Fruit fly (Drosophila melanogaster) whole organism, prepupa: ENCODE data around the gene Polr1E.

Experiments used
- Blimp-1 ChIP-seq: fragments of 200-800 bp; sonication (Bioruptor generic); optimal IDR thresholded peaks from 3 replicates; lab custom pipeline; 2017; ENCODE audit warnings: missing biosample characterization, missing genetic modification characterization, mild to moderate bottlenecking, moderate library complexity, missing genetic modification reagents
- CG10631 ChIP-seq: fragments of 200-800 bp; sonication (Bioruptor generic); optimal IDR thresholded peaks from 2 replicates; lab custom pipeline; 2016; ENCODE audit warnings: missing biosample characterization, missing genetic modification characterization
- CG11294 ChIP-seq: fragments of 200-800 bp; sonication (Bioruptor generic); IDR thresholded peaks from 2 replicates; pipeline ENCODE4 v1.3.6; 2022; ENCODE audit warnings: missing biosample characterization, missing genetic modification characterization
- CG11762 ChIP-seq: fragments of 200-800 bp; sonication (Bioruptor generic); optimal IDR thresholded peaks from 3 replicates; lab custom pipeline; 2016; ENCODE audit warnings: missing biosample characterization, missing genetic modification characterization; ENCODE audit not compliant: insufficient read depth
- CG1621 ChIP-seq: fragments of 200-800 bp; sonication (Bioruptor generic); optimal IDR thresholded peaks from 3 replicates; lab custom pipeline; 2018; ENCODE audit warnings: missing biosample characterization, mild to moderate bottlenecking, missing genetic modification characterization
- CG3032 ChIP-seq: fragments of 200-800 bp; optimal IDR thresholded peaks from 2 replicates; lab custom pipeline; 2019; ENCODE audit warnings: missing biosample characterization, mild to moderate bottlenecking, missing genetic modification characterization, moderate library complexity
- CG32006 ChIP-seq: fragments of 200-800 bp; sonication (Bioruptor generic); optimal IDR thresholded peaks from 3 replicates; lab custom pipeline; 2017; ENCODE audit warnings: missing biosample characterization, mild to moderate bottlenecking, missing genetic modification characterization
- CG34406 ChIP-seq: fragments of 200-800 bp; sonication (Bioruptor generic); optimal IDR thresholded peaks from 3 replicates; lab custom pipeline; 2016; ENCODE audit warnings: missing biosample characterization, missing genetic modification characterization
- CG3919 ChIP-seq: fragments of 200-800 bp; sonication (Bioruptor generic); optimal IDR thresholded peaks from 3 replicates; lab custom pipeline; 2016; ENCODE audit warnings: missing biosample characterization, missing genetic modification characterization
- CG4318 ChIP-seq: fragments of 200-800 bp; sonication (Bioruptor generic); optimal IDR thresholded peaks from 3 replicates; lab custom pipeline; 2017; ENCODE audit warnings: missing biosample characterization, mild to moderate bottlenecking, missing genetic modification characterization
- CG6276 ChIP-seq: fragments of 200-800 bp; sonication (Bioruptor generic); optimal IDR thresholded peaks from 2 replicates; lab custom pipeline; 2017; ENCODE audit warnings: missing biosample characterization, mild to moderate bottlenecking, missing genetic modification characterization
- CG6792 ChIP-seq: fragments of 200-800 bp; sonication (Bioruptor generic); optimal IDR thresholded peaks from 3 replicates; lab custom pipeline; 2016; ENCODE audit warnings: missing biosample characterization, missing genetic modification characterization
- CG6854 ChIP-seq: fragments of 200-800 bp; sonication (Bioruptor generic); optimal IDR thresholded peaks from 2 replicates; lab custom pipeline; 2017; ENCODE audit warnings: missing biosample characterization, mild to moderate bottlenecking, missing genetic modification characterization
- CG7368 ChIP-seq: fragments of 200-800 bp; sonication (Bioruptor generic); optimal IDR thresholded peaks from 3 replicates; lab custom pipeline; 2016; ENCODE audit warnings: missing biosample characterization, missing genetic modification characterization
- CG8119 ChIP-seq: fragments of 200-800 bp; sonication (Bioruptor generic); IDR thresholded peaks from 3 replicates; pipeline ENCODE4 v1.3.6; 2022; ENCODE audit warnings: missing biosample characterization, missing genetic modification characterization
- CG8632 ChIP-seq: fragments of 200-800 bp; sonication (Bioruptor generic); optimal IDR thresholded peaks from 3 replicates; lab custom pipeline; 2016; ENCODE audit warnings: missing biosample characterization, missing genetic modification characterization
- CG9139 ChIP-seq: fragments of 200-800 bp; sonication (Bioruptor generic); optimal IDR thresholded peaks from 3 replicates; lab custom pipeline; 2017; ENCODE audit warnings: missing biosample characterization, mild to moderate bottlenecking, missing genetic modification characterization
- Eip75B ChIP-seq: fragments of 200-800 bp; sonication (Bioruptor generic); optimal IDR thresholded peaks from 3 replicates; lab custom pipeline; 2016; ENCODE audit warnings: missing biosample characterization, missing genetic modification characterization
- Eip78C ChIP-seq: fragments of 200-800 bp; sonication (Bioruptor generic); peaks from one replicate; lab custom pipeline; 2016; ENCODE audit warnings: missing biosample characterization, missing genetic modification characterization
- Ets96B ChIP-seq: fragments of 200-800 bp; optimal IDR thresholded peaks from 2 replicates; lab custom pipeline; 2019; ENCODE audit warnings: missing biosample characterization, mild to moderate bottlenecking, missing genetic modification characterization, moderate library complexity
- OdsH ChIP-seq: fragments of 200-800 bp; sonication (Bioruptor generic); optimal IDR thresholded peaks from 3 replicates; lab custom pipeline; 2016; ENCODE audit warnings: missing biosample characterization, missing genetic modification characterization
- Smox ChIP-seq: fragments of 200-800 bp; sonication (Bioruptor generic); optimal IDR thresholded peaks from 3 replicates; lab custom pipeline; 2016; ENCODE audit warnings: missing biosample characterization, missing genetic modification characterization
- Sox102F ChIP-seq: fragments of 200-800 bp; sonication (Bioruptor generic); optimal IDR thresholded peaks from 2 replicates; lab custom pipeline; 2016; ENCODE audit warnings: missing biosample characterization, mild to moderate bottlenecking, missing genetic modification characterization
- Sox14 ChIP-seq: fragments of 200-800 bp; sonication (Bioruptor generic); optimal IDR thresholded peaks from 3 replicates; lab custom pipeline; 2016; ENCODE audit warnings: missing biosample characterization, missing genetic modification characterization
- Sox15 ChIP-seq: fragments of 200-800 bp; sonication (Bioruptor generic); optimal IDR thresholded peaks from 3 replicates; lab custom pipeline; 2016; ENCODE audit warnings: missing biosample characterization, missing genetic modification characterization
- acj6 ChIP-seq: fragments of 200-800 bp; sonication (Bioruptor generic); optimal IDR thresholded peaks from 3 replicates; lab custom pipeline; 2016; ENCODE audit warnings: missing biosample characterization, missing genetic modification characterization
- cyc ChIP-seq: fragments of 200-800 bp; sonication (Bioruptor generic); optimal IDR thresholded peaks from 3 replicates; lab custom pipeline; 2016; ENCODE audit warnings: missing biosample characterization, missing genetic modification characterization
- dsx ChIP-seq: fragments of 200-800 bp; optimal IDR thresholded peaks from 3 replicates; lab custom pipeline; 2019; ENCODE audit warnings: missing biosample characterization, mild to moderate bottlenecking, missing genetic modification characterization, moderate library complexity; ENCODE audit not compliant: poor library complexity, severe bottlenecking
- eg ChIP-seq: fragments of 200-800 bp; sonication (Bioruptor generic); IDR thresholded peaks from 3 replicates; pipeline ENCODE4 v1.3.6; 2022; ENCODE audit warnings: missing biosample characterization, missing genetic modification characterization
- fkh ChIP-seq: fragments of 200-800 bp; sonication (Bioruptor generic); optimal IDR thresholded peaks from 3 replicates; lab custom pipeline; 2017; ENCODE audit warnings: missing biosample characterization, mild to moderate bottlenecking, missing genetic modification characterization, moderate library complexity
- net ChIP-seq: fragments of 200-800 bp; sonication (Bioruptor generic); optimal IDR thresholded peaks from 3 replicates; lab custom pipeline; 2016; ENCODE audit warnings: missing biosample characterization, missing genetic modification characterization
- pdm3 ChIP-seq: fragments of 200-800 bp; sonication (Bioruptor generic); optimal IDR thresholded peaks from 3 replicates; lab custom pipeline; 2016; ENCODE audit warnings: missing biosample characterization, missing genetic modification characterization
- salr ChIP-seq, 2 experiments: fragments of 200-800 bp; sonication (Bioruptor generic); optimal IDR thresholded peaks; 3 replicates each; lab custom pipeline; 2016 to 2018; ENCODE audit warnings: missing biosample characterization in 2 of 2, missing genetic modification characterization in 2 of 2, mild to moderate bottlenecking in 1 of 2
- spab ChIP-seq: fragments of 200-800 bp; sonication (Bioruptor generic); optimal IDR thresholded peaks from 2 replicates; lab custom pipeline; 2017; ENCODE audit warnings: missing biosample characterization, mild to moderate bottlenecking, missing genetic modification characterization, missing genetic modification reagents
- ss ChIP-seq, 2 experiments: fragments of 200-800 bp; sonication (Bioruptor generic); optimal IDR thresholded peaks; 2 replicates in 1 of 2; 3 replicates in 1 of 2; lab custom pipeline; 2017 to 2018; ENCODE audit warnings: mild to moderate bottlenecking in 2 of 2, missing biosample characterization in 2 of 2, missing genetic modification characterization in 2 of 2, moderate library complexity in 1 of 2
- svp ChIP-seq: fragments of 200-800 bp; sonication (Bioruptor generic); peaks from one replicate; lab custom pipeline; 2016; ENCODE audit warnings: missing biosample characterization, missing genetic modification characterization

The Polr1E gene

DNA sequence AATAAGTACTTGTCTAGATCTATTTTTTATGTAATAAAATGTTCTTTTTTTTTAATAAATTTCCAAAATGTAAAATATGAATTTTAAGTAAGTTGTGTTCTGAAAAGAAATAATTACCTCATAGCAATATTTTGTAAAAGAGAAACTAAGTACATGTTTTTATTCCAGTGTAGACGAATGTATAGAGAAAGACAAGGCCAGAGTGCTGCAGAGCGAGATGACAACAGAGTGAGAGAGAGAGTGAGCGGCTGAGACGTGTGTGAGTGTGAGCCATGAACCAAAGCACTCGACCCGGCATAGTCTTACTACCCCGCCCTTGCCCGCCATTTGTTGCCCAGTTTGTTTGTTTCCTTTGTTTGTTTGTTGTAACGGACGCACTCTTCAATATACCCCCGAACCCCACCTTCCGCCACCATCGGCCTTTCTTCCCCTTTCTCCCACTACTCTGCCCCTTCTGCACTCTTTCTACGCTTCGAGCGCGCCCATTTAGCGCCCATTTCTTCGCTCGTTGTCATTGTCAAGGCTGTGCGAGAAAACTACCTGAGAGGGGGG is 9.9 kb upstream of the Polr1E start (continued):
- TF ChIP-seq fkh (peak; percentile 99), cyc (GFP tag; lab: Kevin White, UChicago) (no peak), CG3032 (peak; percentile 62), Eip75B (peak; percentile 46), Sox14 (GFP tag; lab: Kevin White, UChicago) (peak; percentile 88), pdm3 (GFP tag; lab: Kevin White, UChicago) (no peak), eg (peak; percentile 52; the same call in 1 of the 3 replicates), CG8632 (GFP tag; lab: Kevin White, UChicago) (peak; percentile 63)

DNA sequence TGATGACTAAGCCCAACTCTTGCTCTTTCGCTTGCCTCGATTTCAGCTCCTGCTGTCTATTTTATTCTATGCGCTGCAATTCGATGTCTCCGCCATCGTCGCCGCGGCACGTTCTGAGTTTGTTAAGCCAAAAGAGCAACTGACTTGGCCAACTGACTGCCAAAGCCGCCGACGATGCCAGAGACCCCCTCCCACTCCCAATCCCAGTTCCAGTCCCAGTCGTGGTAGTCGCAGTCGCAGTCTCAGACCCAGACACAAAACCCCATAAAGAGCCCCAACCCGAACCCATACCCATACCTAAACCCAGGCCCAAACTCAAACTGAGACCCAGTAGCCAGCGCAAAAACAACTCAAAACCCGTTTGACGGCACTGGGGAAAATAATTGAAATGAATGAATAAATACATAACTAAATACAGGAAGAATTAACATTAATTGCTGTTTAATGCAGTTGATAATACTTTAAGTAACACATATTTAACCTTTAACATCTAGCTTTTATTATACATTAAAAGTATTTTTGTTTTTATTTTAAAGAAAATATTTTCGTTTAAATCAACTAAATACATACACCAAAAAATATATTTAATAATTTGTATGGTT is 9.3 kb upstream of the Polr1E start:
- TF ChIP-seq Eip75B, result peak; percentile 2
- TF ChIP-seq OdsH (GFP tag; lab: Kevin White, UChicago), result peak; percentile 27
- TF ChIP-seq CG9139 (GFP tag; lab: Kevin White, UChicago), result no peak
- peak; percentile 54 for TF ChIP-seq CG34406 (GFP tag; lab: Kevin White, UChicago)
- TF ChIP-seq Ets96B (tag; lab: Kevin White, UChicago), result peak; percentile 54
- peak; percentile 26 for TF ChIP-seq Eip78C (GFP tag; lab: Kevin White, UChicago)
- TF ChIP-seq Sox14 (GFP tag; lab: Kevin White, UChicago), result peak; percentile 36
- TF ChIP-seq acj6 (GFP tag; lab: Kevin White, UChicago), result peak; percentile 23
- no peak for TF ChIP-seq CG7368 (GFP tag; lab: Kevin White, UChicago)
- TF ChIP-seq CG32006 (GFP tag; lab: Kevin White, UChicago), result peak; percentile 70
- no peak for TF ChIP-seq dsx
- no peak for TF ChIP-seq svp
- no peak for TF ChIP-seq net (GFP tag; lab: Kevin White, UChicago)
- TF ChIP-seq ss (GFP tag; optimal IDR thresholded peaks at IDR 0.05; lab: Kevin White, UChicago), result peak in 1 of 2 experiments; percentile 27
- peak; percentile 47; the same call in 2 of the 3 replicates for TF ChIP-seq eg
- peak; percentile 23 for TF ChIP-seq CG6792 (GFP tag; lab: Kevin White, UChicago)
- peak; percentile 67 for TF ChIP-seq CG8632 (GFP tag; lab: Kevin White, UChicago)
- TF ChIP-seq spab (GFP tag; lab: Kevin White, UChicago), result peak; percentile 5
- TF ChIP-seq CG1621, result peak; percentile 12
- TF ChIP-seq Sox102F, result peak; percentile 5
- TF ChIP-seq CG10631, result peak; percentile 58
- no peak for TF ChIP-seq CG3919 (GFP tag; lab: Kevin White, UChicago)
- TF ChIP-seq CG4318 (GFP tag; lab: Kevin White, UChicago), result peak; percentile 44
- TF ChIP-seq CG11762 (GFP tag; lab: Kevin White, UChicago), result no peak
- TF ChIP-seq Smox, result peak; percentile 8
- TF ChIP-seq CG11294 (GFP tag; lab: Robert Waterston, UW), result no peak
- no peak for TF ChIP-seq Sox15 (GFP tag; lab: Kevin White, UChicago)
- peak; percentile 13 for TF ChIP-seq CG6276 (GFP tag; lab: Kevin White, UChicago)

dm6 chr3R:18309910-18310309 is 8.4 kb upstream of the Polr1E start:
- no peak for TF ChIP-seq CG6276 (GFP tag; lab: Kevin White, UChicago)
- no peak for TF ChIP-seq salr (GFP tag; optimal IDR thresholded peaks at IDR 0.05; lab: Kevin White, UChicago)
- no peak for TF ChIP-seq CG3919 (GFP tag; lab: Kevin White, UChicago)
- peak; percentile 61 for TF ChIP-seq Eip78C (GFP tag; lab: Kevin White, UChicago)
- TF ChIP-seq Blimp-1 (GFP tag; lab: Kevin White, UChicago), result peak; percentile 40
- TF ChIP-seq CG8119, result no peak
- TF ChIP-seq CG34406 (GFP tag; lab: Kevin White, UChicago), result no peak
- peak; percentile 14 for TF ChIP-seq CG6854 (GFP tag; lab: Kevin White, UChicago)
